Worm (Caenorhabditis elegans) whole organism, young adult: ENCODE data around the gene spex-3.

Source experiments
- B0035.1 ChIP-seq: sonication (generic microtip); optimal IDR thresholded peaks from 2 replicates; lab custom pipeline; 2016; ENCODE audit warnings: missing genetic modification characterization, mild to moderate bottlenecking, missing compliant biosample characterization, missing genotype, missing genetic modification reagents
- B0336.3 ChIP-seq: fragments of 200-800 bp; sonication (Bioruptor generic); IDR thresholded peaks from 2 replicates; pipeline ENCODE4 v1.3.6; 2022; ENCODE audit warnings: missing genetic modification characterization, missing compliant biosample characterization
- C06A6.2 ChIP-seq: fragments of 200-800 bp; sonication (Bioruptor generic); conservative IDR thresholded peaks from 2 replicates; pipeline ENCODE4 v1.3.6; 2022; ENCODE audit warnings: missing genetic modification characterization, missing compliant biosample characterization
- F49E8.2 ChIP-seq: sonication (generic microtip); optimal IDR thresholded peaks from 3 replicates; lab custom pipeline; 2017; ENCODE audit warnings: missing genetic modification characterization, mild to moderate bottlenecking, missing compliant biosample characterization, antibody characterized with exemption, moderate library complexity; ENCODE audit not compliant: insufficient read depth
- F57A8.1 ChIP-seq: fragments of 200-800 bp; sonication (Bioruptor generic); optimal IDR thresholded peaks from 2 replicates; lab custom pipeline; 2018; ENCODE audit warnings: mild to moderate bottlenecking, missing genetic modification characterization, moderate library complexity, missing compliant biosample characterization
- F57C9.4 ChIP-seq: sonication (generic microtip); optimal IDR thresholded peaks from 2 replicates; lab custom pipeline; 2017; ENCODE audit warnings: mild to moderate bottlenecking, missing genetic modification characterization, missing compliant biosample characterization
- Y56A3A.18 ChIP-seq: fragments of 200-800 bp; sonication (Bioruptor generic); IDR thresholded peaks from 2 replicates; pipeline ENCODE4 v1.3.6; 2022; ENCODE audit warnings: missing genetic modification reagents, missing genetic modification characterization, missing compliant biosample characterization
- Y67H2A.10 ChIP-seq: fragments of 200-800 bp; sonication (Bioruptor generic); conservative IDR thresholded peaks from 2 replicates; pipeline ENCODE4 v1.3.6; 2022; ENCODE audit warnings: missing genetic modification reagents, missing genetic modification characterization, missing compliant biosample characterization
- Y79H2A.3 ChIP-seq: fragments of 200-800 bp; sonication (Bioruptor generic); conservative IDR thresholded peaks from 2 replicates; pipeline ENCODE4 v1.3.6; 2022; ENCODE audit warnings: missing genetic modification reagents, missing genetic modification characterization, missing compliant biosample characterization
- Y95B8A.8 ChIP-seq: fragments of 200-800 bp; sonication (Bioruptor generic); IDR thresholded peaks from 2 replicates; pipeline ENCODE4 v1.3.6; 2022; ENCODE audit warnings: missing genetic modification reagents, missing genetic modification characterization, missing compliant biosample characterization
- aptf-3 ChIP-seq: fragments of 200-800 bp; sonication (Bioruptor generic); IDR thresholded peaks from 2 replicates; pipeline ENCODE4 v1.3.6; 2022; ENCODE audit warnings: missing genetic modification characterization, missing compliant biosample characterization
- atf-7 ChIP-seq: sonication (generic microtip); optimal IDR thresholded peaks from 2 replicates; lab custom pipeline; 2017; ENCODE audit warnings: mild to moderate bottlenecking, missing genetic modification characterization, missing compliant biosample characterization
- attf-3 ChIP-seq: fragments of 200-800 bp; sonication (Bioruptor generic); conservative IDR thresholded peaks from 2 replicates; pipeline ENCODE4 v1.3.6; 2022; ENCODE audit warnings: missing genetic modification reagents, missing genetic modification characterization, missing compliant biosample characterization
- attf-6 ChIP-seq: fragments of 200-800 bp; sonication (Bioruptor generic); IDR thresholded peaks from 2 replicates; pipeline ENCODE4 v1.3.6; 2022; ENCODE audit warnings: missing genetic modification reagents, missing genetic modification characterization, missing compliant biosample characterization
- cebp-1 ChIP-seq, 2 experiments: fragments of 200-800 bp in 1 of 2; sonication (Bioruptor generic) in 1 of 2; sonication (generic microtip) in 1 of 2; IDR thresholded peaks in 1 of 2; optimal IDR thresholded peaks in 1 of 2; 2 replicates each; pipeline versions ENCODE4 v1.3.6 to Lab custom; 2017 to 2022; ENCODE audit warnings: missing compliant biosample characterization in 2 of 2, missing genetic modification characterization in 2 of 2, mild to moderate bottlenecking in 1 of 2, missing genetic modification reagents in 1 of 2, moderate library complexity in 1 of 2
- ceh-27 ChIP-seq: fragments of 200-800 bp; sonication (Bioruptor generic); optimal IDR thresholded peaks from 2 replicates; lab custom pipeline; 2018; ENCODE audit warnings: mild to moderate bottlenecking, missing genetic modification characterization, moderate library complexity, missing compliant biosample characterization
- ceh-40 ChIP-seq: fragments of 200-800 bp; sonication (Bioruptor generic); IDR thresholded peaks from 2 replicates; pipeline ENCODE4 v1.3.6; 2022; ENCODE audit warnings: missing genetic modification characterization, missing compliant biosample characterization
- ceh-58 ChIP-seq: fragments of 200-800 bp; sonication (Bioruptor generic); IDR thresholded peaks from 2 replicates; pipeline ENCODE4 v1.3.6; 2022; ENCODE audit warnings: missing genetic modification characterization, missing compliant biosample characterization
- ceh-91 ChIP-seq: fragments of 200-800 bp; sonication (Bioruptor generic); IDR thresholded peaks from 2 replicates; pipeline ENCODE4 v1.3.6; 2022; ENCODE audit warnings: missing genetic modification reagents, missing genetic modification characterization, missing compliant biosample characterization
- chd-7 ChIP-seq: sonication (generic microtip); optimal IDR thresholded peaks from 2 replicates; lab custom pipeline; 2016; ENCODE audit warnings: mild to moderate bottlenecking, missing genetic modification characterization, moderate library complexity, missing compliant biosample characterization
- dpl-1 ChIP-seq: fragments of 150-350 bp; optimal IDR thresholded peaks from 2 replicates; lab custom pipeline; 2014; ENCODE audit warnings: missing biosample characterization, missing genetic modification reagents, missing genetic modification characterization
- efl-1 ChIP-seq: fragments of 150-350 bp; optimal IDR thresholded peaks from 2 replicates; lab custom pipeline; 2014; ENCODE audit warnings: missing biosample characterization, missing genetic modification reagents, missing genetic modification characterization
- egl-18 ChIP-seq: fragments of 200-800 bp; sonication (Bioruptor generic); IDR thresholded peaks from 2 replicates; pipeline ENCODE4 v1.3.6; 2022; ENCODE audit warnings: missing genetic modification reagents, missing genetic modification characterization, missing compliant biosample characterization
- ekl-4 ChIP-seq: fragments of 200-800 bp; sonication (Bioruptor generic); IDR thresholded peaks from 2 replicates; pipeline ENCODE4 v1.3.6; 2022; ENCODE audit warnings: missing genetic modification reagents, missing genetic modification characterization, missing compliant biosample characterization
- ets-4 ChIP-seq: fragments of 200-800 bp; sonication (Bioruptor generic); optimal IDR thresholded peaks from 2 replicates; lab custom pipeline; 2018; ENCODE audit warnings: mild to moderate bottlenecking, missing genetic modification characterization, missing compliant biosample characterization
- hsf-1 ChIP-seq: fragments of 200-800 bp; sonication (Bioruptor generic); IDR thresholded peaks from 2 replicates; pipeline ENCODE4 v1.3.6; 2022; ENCODE audit warnings: missing genetic modification reagents, missing genetic modification characterization, missing compliant biosample characterization
- lin-26 ChIP-seq: fragments of 200-800 bp; sonication (Bioruptor generic); IDR thresholded peaks from 2 replicates; pipeline ENCODE4 v1.3.6; 2022; ENCODE audit warnings: missing genetic modification reagents, missing genetic modification characterization, missing compliant biosample characterization
- lin-35 ChIP-seq, 3 experiments: fragments of 150-350 bp in 2 of 3; sonication (generic microtip) in 1 of 3; optimal IDR thresholded peaks; 2 replicates each; lab custom pipeline; 2014 to 2018; ENCODE audit warnings: missing biosample characterization in 3 of 3, missing genetic modification characterization in 3 of 3, missing genetic modification reagents in 3 of 3
- lir-1 ChIP-seq: fragments of 200-800 bp; sonication (Bioruptor generic); conservative IDR thresholded peaks from 2 replicates; pipeline ENCODE4 v1.3.6; 2022; ENCODE audit warnings: missing genetic modification reagents, missing genetic modification characterization, missing compliant biosample characterization
- lsy-27 ChIP-seq: sonication (generic microtip); optimal IDR thresholded peaks from 2 replicates; lab custom pipeline; 2017; ENCODE audit warnings: missing genetic modification characterization, mild to moderate bottlenecking, missing compliant biosample characterization, antibody characterized with exemption, missing genotype, borderline replicate concordance; ENCODE audit not compliant: insufficient read depth
- madf-10 ChIP-seq: sonication (generic microtip); optimal IDR thresholded peaks from 2 replicates; lab custom pipeline; 2016; ENCODE audit warnings: mild to moderate bottlenecking, missing genetic modification characterization, missing compliant biosample characterization
- madf-3 ChIP-seq: fragments of 200-800 bp; sonication (Bioruptor generic); IDR thresholded peaks from 2 replicates; pipeline ENCODE4 v1.3.6; 2022; ENCODE audit warnings: missing genetic modification reagents, missing genetic modification characterization, missing compliant biosample characterization
- madf-8 ChIP-seq: fragments of 200-800 bp; sonication (Bioruptor generic); conservative IDR thresholded peaks from 2 replicates; pipeline ENCODE4 v1.3.6; 2022; ENCODE audit warnings: missing genetic modification reagents, missing genetic modification characterization, missing compliant biosample characterization
- mel-28 ChIP-seq: sonication (generic microtip); optimal IDR thresholded peaks from 2 replicates; lab custom pipeline; 2016; ENCODE audit warnings: borderline replicate concordance, mild to moderate bottlenecking, missing genetic modification characterization, missing compliant biosample characterization
- nfyb-1 ChIP-seq: fragments of 200-800 bp; sonication (Bioruptor generic); IDR thresholded peaks from 2 replicates; pipeline ENCODE4 v1.3.6; 2022; ENCODE audit warnings: missing genetic modification reagents, missing genetic modification characterization, missing compliant biosample characterization
- nhr-80 ChIP-seq: sonication (generic microtip); optimal IDR thresholded peaks from 2 replicates; lab custom pipeline; 2016; ENCODE audit warnings: missing genetic modification characterization, missing compliant biosample characterization
- pbrm-1 ChIP-seq: fragments of 200-800 bp; sonication (Bioruptor generic); IDR thresholded peaks from 2 replicates; pipeline ENCODE4 v1.3.6; 2022; ENCODE audit warnings: missing genetic modification reagents, missing genetic modification characterization, missing compliant biosample characterization
- pha-4 ChIP-seq: fragments of 150-350 bp; sonication (generic microtip); optimal IDR thresholded peaks from 2 replicates; lab custom pipeline; 2014; ENCODE audit warnings: missing biosample characterization, missing genetic modification reagents, missing genetic modification characterization
- rec-8 ChIP-seq, 2 experiments: sonication (generic microtip); optimal IDR thresholded peaks; 2 replicates each; lab custom pipeline; 2016; ENCODE audit warnings: mild to moderate bottlenecking in 2 of 2, missing genetic modification characterization in 2 of 2, missing genetic modification reagents in 2 of 2, missing genotype in 2 of 2, missing biosample characterization in 1 of 2, missing compliant biosample characterization in 1 of 2, moderate library complexity in 1 of 2
- sea-2 ChIP-seq: fragments of 200-800 bp; sonication (Bioruptor generic); IDR thresholded peaks from 2 replicates; pipeline ENCODE4 v1.3.6; 2022; ENCODE audit warnings: missing genetic modification characterization, missing compliant biosample characterization
- snpc-1.1 ChIP-seq: sonication (generic microtip); optimal IDR thresholded peaks from 2 replicates; lab custom pipeline; 2017; ENCODE audit warnings: missing genetic modification characterization, mild to moderate bottlenecking, missing compliant biosample characterization, antibody characterized with exemption, moderate library complexity, missing genotype, missing genetic modification reagents; ENCODE audit not compliant: insufficient read depth
- snpc-3.4 ChIP-seq: sonication (generic microtip); optimal IDR thresholded peaks from 2 replicates; lab custom pipeline; 2017; ENCODE audit warnings: missing genetic modification characterization, mild to moderate bottlenecking, missing compliant biosample characterization, antibody characterized with exemption, moderate library complexity, missing genotype, missing genetic modification reagents
- somi-1 ChIP-seq: fragments of 200-800 bp; sonication (Bioruptor generic); optimal IDR thresholded peaks from 2 replicates; lab custom pipeline; 2018; ENCODE audit warnings: mild to moderate bottlenecking, missing genetic modification characterization, missing compliant biosample characterization
- tbx-9 ChIP-seq: sonication (generic microtip); optimal IDR thresholded peaks from 2 replicates; lab custom pipeline; 2016; ENCODE audit warnings: borderline replicate concordance, missing genetic modification characterization, inconsistent platforms, missing compliant biosample characterization
- unc-130 ChIP-seq: sonication (generic microtip); optimal IDR thresholded peaks from 2 replicates; lab custom pipeline; 2016; ENCODE audit warnings: missing genetic modification reagents, missing genetic modification characterization, missing compliant biosample characterization
- unc-62 ChIP-seq: fragments of 150-350 bp; optimal IDR thresholded peaks from 2 replicates; lab custom pipeline; 2014; ENCODE audit warnings: missing biosample characterization, missing genetic modification reagents, missing genetic modification characterization
- ztf-22 ChIP-seq: fragments of 200-800 bp; sonication (Bioruptor generic); optimal IDR thresholded peaks from 2 replicates; lab custom pipeline; 2018; ENCODE audit warnings: mild to moderate bottlenecking, missing genetic modification characterization, moderate library complexity, missing compliant biosample characterization
- ztf-28 ChIP-seq: fragments of 200-800 bp; sonication (Bioruptor generic); IDR thresholded peaks from 2 replicates; pipeline ENCODE4 v1.3.6; 2022; ENCODE audit warnings: missing genetic modification reagents, missing genetic modification characterization, missing compliant biosample characterization

Gene spex-3

DNA sequence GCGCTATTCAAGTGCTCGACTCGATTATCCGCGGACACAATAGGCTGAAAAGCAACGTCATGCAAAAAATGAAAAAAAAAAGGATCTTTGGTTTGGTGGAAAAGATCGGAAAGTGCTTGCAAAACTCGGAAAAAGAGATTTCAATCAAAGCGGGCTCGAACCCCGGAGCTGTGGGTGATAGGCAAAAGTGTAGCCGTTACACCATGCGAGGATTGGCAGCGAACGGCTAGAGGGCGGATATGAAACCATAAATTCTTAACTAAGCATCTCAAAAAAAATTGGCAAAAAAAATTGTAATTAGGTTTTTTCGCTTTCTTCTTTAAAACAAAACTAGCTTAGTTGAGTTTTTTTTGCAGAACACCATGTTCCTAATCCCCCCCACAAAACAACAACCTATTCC lies 42.2 kb upstream of the spex-3 start (continued):
- TF ChIP-seq tbx-9 (no peak), ceh-91 (GFP tag; lab: Robert Waterston, UW) (no peak), Y79H2A.3 (GFP tag; lab: Robert Waterston, UW) (no peak), chd-7 (tag; lab: Kevin White, UChicago) (peak; percentile 42), F57A8.1 (GFP tag; lab: Kevin White, UChicago) (no peak), atf-7 (tag; lab: Kevin White, UChicago) (no peak), aptf-3 (GFP tag; lab: Robert Waterston, UW) (no peak), Y95B8A.8 (GFP tag; lab: Robert Waterston, UW) (0 out of 2 replicates have a peak, but pooled peaks have one; percentile 17), rec-8 (tag; optimal IDR thresholded peaks at IDR 0.05; lab: Kevin White, UChicago) (peak; percentile 17), attf-6 (GFP tag; lab: Robert Waterston, UW) (no peak), ekl-4 (GFP tag; lab: Robert Waterston, UW) (no peak), B0336.3 (no peak), dpl-1 (GFP tag; lab: Kevin White, UChicago) (no peak), ceh-27 (no peak), efl-1 (GFP tag; lab: Kevin White, UChicago) (no peak), nhr-80 (tag; lab: Kevin White, UChicago) (no peak), ztf-22 (GFP tag; lab: Kevin White, UChicago) (no peak), cebp-1 (GFP tag; IDR thresholded peaks at IDR 0.05; lab: Robert Waterston, UW) (no peak), cebp-1 (tag; optimal IDR thresholded peaks at IDR 0.05; lab: Kevin White, UChicago) (peak; percentile 4), madf-8 (GFP tag; lab: Robert Waterston, UW) (no peak), hsf-1 (GFP tag; lab: Robert Waterston, UW) (no peak), nfyb-1 (no peak), lir-1 (GFP tag; lab: Robert Waterston, UW) (no peak), ztf-28 (GFP tag; lab: Robert Waterston, UW) (no peak), B0035.1 (tag; lab: Kevin White, UChicago) (no peak), madf-10 (tag; lab: Kevin White, UChicago) (no peak), ceh-58 (GFP tag; lab: Robert Waterston, UW) (no peak), lin-26 (GFP tag; lab: Robert Waterston, UW) (peak; percentile 78), F57C9.4 (tag; lab: Kevin White, UChicago) (no peak), madf-3 (GFP tag; lab: Robert Waterston, UW) (no peak), egl-18 (GFP tag; lab: Robert Waterston, UW) (no peak), snpc-3.4 (tag; lab: Kevin White, UChicago) (peak; percentile 29), lsy-27 (tag; lab: Kevin White, UChicago) (no peak), mel-28 (no peak), pha-4 (no peak), somi-1 (GFP tag; lab: Kevin White, UChicago) (no peak), lin-35 (GFP tag; optimal IDR thresholded peaks at IDR 0.05; lab: Kevin White, UChicago) (no peak), Y67H2A.10 (GFP tag; lab: Robert Waterston, UW) (no peak), sea-2 (GFP tag; lab: Robert Waterston, UW) (no peak), ceh-40 (GFP tag; lab: Robert Waterston, UW) (no peak), unc-62 (GFP tag; lab: Kevin White, UChicago) (no peak), unc-130 (GFP tag; lab: Kevin White, UChicago) (no peak), ets-4 (GFP tag; lab: Kevin White, UChicago) (no peak), pbrm-1 (GFP tag; lab: Robert Waterston, UW) (no peak), C06A6.2 (GFP tag; lab: Robert Waterston, UW) (no peak), snpc-1.1 (tag; lab: Kevin White, UChicago) (no peak), Y56A3A.18 (no peak), attf-3 (GFP tag; lab: Robert Waterston, UW) (no peak), F49E8.2 (tag; lab: Kevin White, UChicago) (no peak)
